Fruit fly (Drosophila melanogaster) whole organism, wandering third instar larva: Measurements from ENCODE around the gene CG5151.

Source experiments
- CrebA ChIP-seq: fragments of 200-800 bp; sonication (Bioruptor generic); optimal IDR thresholded peaks from 2 replicates; lab custom pipeline; 2016; ENCODE audit warnings: missing biosample characterization, mild to moderate bottlenecking, missing genetic modification characterization, borderline replicate concordance
- HLH106 ChIP-seq: fragments of 200-800 bp; optimal IDR thresholded peaks from 3 replicates; lab custom pipeline; 2019; ENCODE audit warnings: missing biosample characterization, mild to moderate bottlenecking, missing genetic modification characterization, moderate library complexity
- lola ChIP-seq: fragments of >200 bp; optimal IDR thresholded peaks from 2 replicates; lab custom pipeline; 2017; ENCODE audit warnings: missing biosample characterization, missing genetic modification characterization
- pan ChIP-seq: fragments of >200 bp; optimal IDR thresholded peaks from 2 replicates; lab custom pipeline; 2017

DNA sequence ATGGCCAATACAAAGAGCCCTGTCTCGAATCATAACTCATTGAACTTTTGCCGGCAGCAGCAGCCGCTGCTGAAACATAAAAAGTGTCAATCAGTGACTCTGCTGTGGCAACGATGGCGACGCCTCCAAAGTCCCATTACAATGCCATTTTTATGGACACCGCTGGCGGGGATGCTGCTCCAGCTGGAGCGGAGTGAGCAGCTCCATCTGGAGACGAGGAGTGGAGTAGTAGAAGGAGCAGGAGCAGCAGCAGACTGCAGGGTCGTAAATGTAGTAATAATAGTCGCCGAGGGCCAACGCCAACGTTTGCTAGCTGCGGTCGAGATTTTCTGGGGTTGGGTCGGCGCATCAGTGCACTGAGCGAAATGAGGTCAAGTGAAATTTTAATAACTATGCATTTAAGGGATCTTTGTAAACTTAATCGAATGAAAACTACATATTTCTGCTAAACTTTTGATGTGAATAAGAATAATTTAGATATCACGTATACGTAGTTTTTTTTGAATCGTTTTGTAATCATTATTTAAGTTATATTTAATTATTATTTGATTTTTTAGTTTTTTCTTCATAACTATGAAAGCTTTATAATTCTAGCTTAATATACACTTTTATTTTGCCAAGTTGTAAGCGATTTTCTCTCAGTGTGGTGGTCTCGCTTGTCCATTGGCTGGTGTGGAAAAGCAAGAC is 4.1 kb upstream of the CG5151 start:
- no peak for TF ChIP-seq lola
- TF ChIP-seq CrebA (GFP tag; lab: Kevin White, UChicago) = no peak
- no peak for TF ChIP-seq HLH106 (tag; lab: Kevin White, UChicago)
- TF ChIP-seq pan (lab: Kevin White, UChicago) = no peak
